Worm (Caenorhabditis elegans) whole organism, L3 larva: Measurements from ENCODE around the gene sgca-1.

ENCODE experiments used
- R02D3.7 ChIP-seq: fragments of 150-350 bp; optimal IDR thresholded peaks from 2 replicates; lab custom pipeline; 2014; ENCODE audit warnings: missing biosample characterization, missing genetic modification characterization
- ZK546.5 ChIP-seq: sonication (generic microtip); optimal IDR thresholded peaks from 2 replicates; lab custom pipeline; 2017; ENCODE audit warnings: missing biosample characterization, missing genetic modification characterization
- aly-2 ChIP-seq: fragments of 150-350 bp; optimal IDR thresholded peaks from 2 replicates; lab custom pipeline; 2014; ENCODE audit warnings: missing biosample characterization, missing genetic modification characterization
- ama-1 ChIP-seq: fragments of 150-350 bp; optimal IDR thresholded peaks from 2 replicates; lab custom pipeline; 2018
- ceh-16 ChIP-seq: sonication (generic microtip); optimal IDR thresholded peaks from 2 replicates; lab custom pipeline; 2017; ENCODE audit warnings: missing biosample characterization, missing genetic modification characterization
- daf-12 ChIP-seq: fragments of 150-350 bp; optimal IDR thresholded peaks from 2 replicates; lab custom pipeline; 2014; ENCODE audit warnings: missing biosample characterization, missing genetic modification reagents, missing genetic modification characterization
- egl-27 ChIP-seq: sonication (generic microtip); optimal IDR thresholded peaks from 4 replicates; lab custom pipeline; 2017; ENCODE audit warnings: missing biosample characterization, missing genetic modification reagents, missing genetic modification characterization
- egl-5 ChIP-seq: fragments of 150-350 bp; optimal IDR thresholded peaks from 2 replicates; lab custom pipeline; 2017; ENCODE audit warnings: missing biosample characterization, missing genetic modification reagents, missing genetic modification characterization, inconsistent platforms
- elt-2 ChIP-seq: sonication (generic microtip); optimal IDR thresholded peaks from 2 replicates; lab custom pipeline; 2016; ENCODE audit warnings: missing genetic modification reagents, mild to moderate bottlenecking, missing genetic modification characterization, missing compliant biosample characterization
- elt-3 ChIP-seq, 3 experiments: fragments of 150-350 bp in 1 of 3; sonication (generic microtip) in 2 of 3; optimal IDR thresholded peaks; 2 replicates in 2 of 3; 4 replicates in 1 of 3; lab custom pipeline; 2014 to 2017; ENCODE audit warnings: missing biosample characterization in 3 of 3, missing genetic modification characterization in 3 of 3
- eor-1 ChIP-seq, 2 experiments: fragments of 150-350 bp; optimal IDR thresholded peaks; 2 replicates each; lab custom pipeline; 2014 to 2018; ENCODE audit warnings: missing biosample characterization in 2 of 2, missing genetic modification characterization in 2 of 2
- fkh-2 ChIP-seq: fragments of 150-350 bp; optimal IDR thresholded peaks from 2 replicates; lab custom pipeline; 2014; ENCODE audit warnings: missing biosample characterization, missing genetic modification reagents, missing genetic modification characterization
- fos-1 ChIP-seq: fragments of 150-350 bp; optimal IDR thresholded peaks from 2 replicates; lab custom pipeline; 2014; ENCODE audit warnings: missing biosample characterization, missing genetic modification characterization
- hmg-11 ChIP-seq: sonication (generic microtip); optimal IDR thresholded peaks from 2 replicates; lab custom pipeline; 2016; ENCODE audit warnings: missing genetic modification characterization, missing compliant biosample characterization
- jun-1 ChIP-seq: fragments of 150-350 bp; optimal IDR thresholded peaks from 2 replicates; lab custom pipeline; 2014; ENCODE audit warnings: missing biosample characterization, missing genetic modification reagents, missing genetic modification characterization
- lin-15B ChIP-seq: fragments of 150-350 bp; optimal IDR thresholded peaks from 2 replicates; lab custom pipeline; 2014; ENCODE audit warnings: missing biosample characterization, missing genetic modification characterization
- lin-39 ChIP-seq: fragments of 150-350 bp; optimal IDR thresholded peaks from 2 replicates; lab custom pipeline; 2018; ENCODE audit warnings: missing biosample characterization, missing genetic modification reagents, missing genetic modification characterization
- lsy-12 ChIP-seq: sonication (generic microtip); optimal IDR thresholded peaks from 2 replicates; lab custom pipeline; 2016; ENCODE audit warnings: mild to moderate bottlenecking, missing genetic modification characterization, missing compliant biosample characterization
- mdl-1 ChIP-seq: fragments of 150-350 bp; optimal IDR thresholded peaks from 2 replicates; lab custom pipeline; 2014; ENCODE audit warnings: missing biosample characterization, missing genetic modification characterization
- mml-1 ChIP-seq: fragments of 150-350 bp; sonication (generic microtip); optimal IDR thresholded peaks from 3 replicates; lab custom pipeline; 2014; ENCODE audit warnings: missing biosample characterization, missing genetic modification characterization
- nhr-237 ChIP-seq: fragments of 150-350 bp; optimal IDR thresholded peaks from 2 replicates; lab custom pipeline; 2014; ENCODE audit warnings: missing biosample characterization, missing genetic modification characterization
- nhr-25 ChIP-seq: sonication (generic microtip); optimal IDR thresholded peaks from 2 replicates; lab custom pipeline; 2017; ENCODE audit warnings: missing biosample characterization, missing genetic modification characterization
- nhr-28 ChIP-seq: fragments of 150-350 bp; optimal IDR thresholded peaks from 2 replicates; lab custom pipeline; 2014; ENCODE audit warnings: missing biosample characterization, missing genetic modification characterization
- nhr-43 ChIP-seq: sonication (generic microtip); optimal IDR thresholded peaks from 2 replicates; lab custom pipeline; 2016; ENCODE audit warnings: mild to moderate bottlenecking, missing genetic modification characterization, missing compliant biosample characterization; ENCODE audit not compliant: poor library complexity, severe bottlenecking
- nhr-67 ChIP-seq: fragments of 150-350 bp; optimal IDR thresholded peaks from 2 replicates; lab custom pipeline; 2014; ENCODE audit warnings: missing biosample characterization, missing genetic modification characterization
- nhr-76 ChIP-seq: fragments of 150-350 bp; sonication (generic microtip); optimal IDR thresholded peaks from 5 replicates; lab custom pipeline; 2014; ENCODE audit warnings: missing biosample characterization, missing genetic modification characterization
- nhr-77 ChIP-seq: fragments of 150-350 bp; optimal IDR thresholded peaks from 2 replicates; lab custom pipeline; 2014; ENCODE audit warnings: missing biosample characterization, missing genetic modification characterization
- pha-4 ChIP-seq: fragments of 150-350 bp; optimal IDR thresholded peaks from 2 replicates; lab custom pipeline; 2014; ENCODE audit warnings: missing biosample characterization, missing genetic modification reagents, missing genetic modification characterization
- pqm-1 ChIP-seq: fragments of 150-350 bp; optimal IDR thresholded peaks from 2 replicates; lab custom pipeline; 2017; ENCODE audit warnings: missing biosample characterization, missing genetic modification characterization, inconsistent platforms
- sea-2 ChIP-seq: fragments of 150-350 bp; sonication (generic microtip); optimal IDR thresholded peaks from 4 replicates; lab custom pipeline; 2014; ENCODE audit warnings: missing biosample characterization, missing genetic modification reagents, missing genetic modification characterization
- skn-1 ChIP-seq: fragments of 150-350 bp; optimal IDR thresholded peaks from 2 replicates; lab custom pipeline; 2014; ENCODE audit warnings: missing biosample characterization, missing genetic modification characterization
- snpc-4 ChIP-seq: fragments of 150-350 bp; optimal IDR thresholded peaks from 2 replicates; lab custom pipeline; 2014; ENCODE audit warnings: missing biosample characterization, missing genetic modification characterization
- tbx-2 ChIP-seq: sonication (generic microtip); optimal IDR thresholded peaks from 2 replicates; lab custom pipeline; 2016; ENCODE audit warnings: mild to moderate bottlenecking, missing genetic modification characterization, missing compliant biosample characterization
- unc-39 ChIP-seq: sonication (generic microtip); optimal IDR thresholded peaks from 4 replicates; lab custom pipeline; 2017; ENCODE audit warnings: missing biosample characterization, missing genetic modification characterization
- zag-1 ChIP-seq: fragments of 150-350 bp; optimal IDR thresholded peaks from 2 replicates; lab custom pipeline; 2014; ENCODE audit warnings: missing biosample characterization, missing genetic modification characterization
- ztf-11 ChIP-seq: fragments of 150-350 bp; optimal IDR thresholded peaks from 2 replicates; lab custom pipeline; 2014; ENCODE audit warnings: missing biosample characterization, missing genetic modification characterization
- ztf-4 ChIP-seq: fragments of 150-350 bp; optimal IDR thresholded peaks from 2 replicates; lab custom pipeline; 2014; ENCODE audit warnings: missing biosample characterization, missing genetic modification characterization

The sgca-1 gene

ce11 chrX:6822552-6822951 is 33.2 kb upstream of the sgca-1 start:
- peak; percentile 11 for TF ChIP-seq egl-5 (tag; lab: Kevin White, UChicago)
- TF ChIP-seq fos-1 (tag; lab: Kevin White, UChicago) = no peak
- TF ChIP-seq egl-27 (tag; lab: Kevin White, UChicago) = no peak
- TF ChIP-seq, all 47 proteins: peak for 1

ce11 chrX:6819633-6820032 is 30.3 kb upstream of the sgca-1 start:
- TF ChIP-seq elt-3 (tag; optimal IDR thresholded peaks at IDR 0.05; lab: Kevin White, UChicago) (no peak), daf-12 (tag; lab: Kevin White, UChicago) (no peak), nhr-76 (no peak), pha-4 (tag; lab: Kevin White, UChicago) (peak; percentile 57), ama-1 (lab: Kevin White, UChicago) (no peak), lin-39 (tag; lab: Kevin White, UChicago) (no peak), fos-1 (tag; lab: Kevin White, UChicago) (no peak), elt-2 (tag; lab: Kevin White, UChicago) (peak; percentile 49)

ce11 chrX:6819135-6819534 is 29.8 kb upstream of the sgca-1 start:
- TF ChIP-seq hmg-11 (tag; lab: Kevin White, UChicago) = no peak
- TF ChIP-seq snpc-4 (tag; lab: Kevin White, UChicago) = no peak
- TF ChIP-seq fkh-2 (tag; lab: Kevin White, UChicago) = no peak
- no peak for TF ChIP-seq daf-12 (tag; lab: Kevin White, UChicago)
- no peak for TF ChIP-seq ztf-11 (tag; lab: Kevin White, UChicago)

ce11 chrX:6818036-6818488 is 28.7 kb upstream of the sgca-1 start, which contains the start of gene dhs-28:
Gene dhs-28, plus strand, starts transcription at chrX:6818438.
- TF ChIP-seq pqm-1 = peak; percentile 90
- TF ChIP-seq elt-2 (tag; lab: Kevin White, UChicago) = peak; percentile 90
- TF ChIP-seq aly-2 (tag; lab: Kevin White, UChicago) = no peak
- no peak for TF ChIP-seq mml-1 (tag; lab: Kevin White, UChicago)
- peak; percentile 42 for TF ChIP-seq ama-1 (lab: Kevin White, UChicago)
- TF ChIP-seq nhr-77 (tag; lab: Kevin White, UChicago) = no peak
- TF ChIP-seq nhr-28 (tag; lab: Kevin White, UChicago) = no peak
- peak; percentile 25 for TF ChIP-seq pha-4 (tag; lab: Kevin White, UChicago)
- TF ChIP-seq eor-1 (tag; optimal IDR thresholded peaks at IDR 0.05; lab: Kevin White, UChicago) = no peak
- TF ChIP-seq skn-1 (tag; lab: Kevin White, UChicago) = no peak
- TF ChIP-seq nhr-237 (tag; lab: Kevin White, UChicago) = no peak
- TF ChIP-seq lin-15B = no peak
- no peak for TF ChIP-seq snpc-4 (tag; lab: Kevin White, UChicago)
- no peak for TF ChIP-seq ZK546.5 (tag; lab: Kevin White, UChicago)
- no peak for TF ChIP-seq ztf-11 (tag; lab: Kevin White, UChicago)
- no peak for TF ChIP-seq daf-12 (tag; lab: Kevin White, UChicago)
- TF ChIP-seq ztf-4 (tag; lab: Kevin White, UChicago) = no peak
- TF ChIP-seq nhr-76 = no peak
- no peak for TF ChIP-seq nhr-67 (tag; lab: Kevin White, UChicago)
- no peak for TF ChIP-seq unc-39 (tag; lab: Kevin White, UChicago)
- TF ChIP-seq nhr-43 = peak; percentile 15

- no peak for TF ChIP-seq hmg-11 (tag; lab: Kevin White, UChicago)
- TF ChIP-seq tbx-2 (tag; lab: Kevin White, UChicago) = no peak
- TF ChIP-seq jun-1 = no peak
- no peak for TF ChIP-seq mdl-1 (tag; lab: Kevin White, UChicago)
- no peak for TF ChIP-seq ceh-16 (tag; lab: Kevin White, UChicago)
- no peak for TF ChIP-seq ZK546.5 (tag; lab: Kevin White, UChicago)
- no peak for TF ChIP-seq sea-2 (GFP tag; lab: Kevin White, UChicago)
Measured at ce11 chrX:6813025-6813424, 23.7 kb upstream of the sgca-1 start.

- no peak for TF ChIP-seq lin-39 (tag; lab: Kevin White, UChicago)
- TF ChIP-seq elt-2 (tag; lab: Kevin White, UChicago) = peak; percentile 73
- TF ChIP-seq R02D3.7 (tag; lab: Kevin White, UChicago) = no peak
- peak; percentile 28 for TF ChIP-seq jun-1
- TF ChIP-seq pqm-1 = peak; percentile 10
- peak; percentile 50 for TF ChIP-seq lsy-12 (tag; lab: Kevin White, UChicago)
- peak; percentile 76 for TF ChIP-seq pha-4 (tag; lab: Kevin White, UChicago)
- TF ChIP-seq zag-1 (tag; lab: Kevin White, UChicago) = no peak
- peak; percentile 49 for TF ChIP-seq nhr-25 (tag; lab: Kevin White, UChicago)
- TF ChIP-seq ceh-16 (tag; lab: Kevin White, UChicago) = no peak
- TF ChIP-seq, all 47 proteins: peak for 6
Measured at ce11 chrX:6808640-6809039, 19.3 kb upstream of the sgca-1 start.
